Fruit fly (Drosophila melanogaster) whole organism, embryonic: Measurements from ENCODE around the gene CG7781.

Experiments
- ATbp ChIP-seq: fragments of 200-800 bp; sonication (Bioruptor generic); optimal IDR thresholded peaks from 2 replicates; lab custom pipeline; 2017; ENCODE audit warnings: missing biosample characterization, mild to moderate bottlenecking, missing genetic modification characterization, missing genetic modification reagents
- Bgb ChIP-seq: fragments of 200-800 bp; sonication (Bioruptor generic); IDR thresholded peaks from 2 replicates; pipeline ENCODE4 v1.3.6; 2022; ENCODE audit warnings: missing biosample characterization, missing genetic modification characterization; ENCODE audit not compliant: partially characterized antibody
- CG1233 ChIP-seq: fragments of 200-800 bp; sonication (Bioruptor generic); optimal IDR thresholded peaks from 4 replicates; lab custom pipeline; 2018; ENCODE audit warnings: missing biosample characterization, mild to moderate bottlenecking, missing genetic modification characterization
- CG13424 ChIP-seq: fragments of 200-800 bp; sonication (Bioruptor generic); optimal IDR thresholded peaks from 2 replicates; lab custom pipeline; 2019; ENCODE audit warnings: missing biosample characterization, mild to moderate bottlenecking, missing genetic modification characterization, moderate library complexity
- CG14014 ChIP-seq: fragments of 200-800 bp; sonication (Bioruptor generic); IDR thresholded peaks from 2 replicates; pipeline ENCODE4 v1.3.6; 2022; ENCODE audit warnings: missing biosample characterization, missing genetic modification characterization
- CG14965 ChIP-seq: fragments of 200-800 bp; sonication (Bioruptor generic); optimal IDR thresholded peaks from 2 replicates; lab custom pipeline; 2016; ENCODE audit warnings: missing biosample characterization, missing genetic modification characterization, borderline replicate concordance
- CG15601 ChIP-seq: fragments of 200-800 bp; sonication (Bioruptor generic); optimal IDR thresholded peaks from 3 replicates; lab custom pipeline; 2019; ENCODE audit warnings: missing biosample characterization, mild to moderate bottlenecking, missing genetic modification characterization, moderate library complexity
- CG17385 ChIP-seq: fragments of 200-800 bp; sonication (Bioruptor generic); optimal IDR thresholded peaks from 3 replicates; lab custom pipeline; 2018; ENCODE audit warnings: missing biosample characterization, mild to moderate bottlenecking, missing genetic modification characterization
- CG2202 ChIP-seq: fragments of 200-800 bp; sonication (Bioruptor generic); optimal IDR thresholded peaks from 2 replicates; lab custom pipeline; 2018; ENCODE audit warnings: missing biosample characterization, mild to moderate bottlenecking, missing genetic modification characterization
- CG33557 ChIP-seq: fragments of 200-800 bp; sonication (Bioruptor generic); optimal IDR thresholded peaks from 2 replicates; lab custom pipeline; 2019; ENCODE audit warnings: missing biosample characterization, mild to moderate bottlenecking, missing genetic modification characterization, moderate library complexity
- CG4404 ChIP-seq: fragments of 200-800 bp; sonication (Bioruptor generic); IDR thresholded peaks from 2 replicates; pipeline ENCODE4 v1.3.6; 2022; ENCODE audit warnings: missing biosample characterization, missing genetic modification characterization
- CG4617 ChIP-seq: fragments of 200-800 bp; sonication (Bioruptor generic); optimal IDR thresholded peaks from 3 replicates; lab custom pipeline; 2016; ENCODE audit warnings: missing biosample characterization, missing genetic modification characterization, borderline replicate concordance
- CG4707 ChIP-seq: fragments of 200-800 bp; sonication (Bioruptor generic); optimal IDR thresholded peaks from 2 replicates; lab custom pipeline; 2018; ENCODE audit warnings: missing biosample characterization, mild to moderate bottlenecking, missing genetic modification characterization, moderate library complexity
- CG6254 ChIP-seq: fragments of 200-800 bp; sonication (Bioruptor generic); optimal IDR thresholded peaks from 3 replicates; lab custom pipeline; 2017; ENCODE audit warnings: mild to moderate bottlenecking, missing biosample characterization, missing genetic modification reagents, missing genetic modification characterization
- CG7372 ChIP-seq: fragments of 200-800 bp; sonication (Bioruptor generic); IDR thresholded peaks from 2 replicates; pipeline ENCODE4 v1.3.6; 2022; ENCODE audit warnings: missing biosample characterization, missing genetic modification characterization
- CG8359 ChIP-seq: fragments of 200-800 bp; sonication (Bioruptor generic); optimal IDR thresholded peaks from 2 replicates; lab custom pipeline; 2017; ENCODE audit warnings: missing biosample characterization, mild to moderate bottlenecking, missing genetic modification characterization, borderline replicate concordance
- CG8765 ChIP-seq: fragments of 200-800 bp; sonication (Bioruptor generic); IDR thresholded peaks from 2 replicates; pipeline ENCODE4 v1.3.6; 2022; ENCODE audit warnings: missing biosample characterization, missing genetic modification characterization
- CG9437 ChIP-seq: fragments of 200-800 bp; sonication (Bioruptor generic); optimal IDR thresholded peaks from 2 replicates; lab custom pipeline; 2018; ENCODE audit warnings: missing biosample characterization, mild to moderate bottlenecking, missing genetic modification characterization
- CrebB ChIP-seq: fragments of 200-800 bp; sonication (Bioruptor generic); optimal IDR thresholded peaks from 3 replicates; lab custom pipeline; 2018; ENCODE audit warnings: missing biosample characterization, mild to moderate bottlenecking, missing genetic modification characterization
- Dbx ChIP-seq: fragments of 200-800 bp; sonication (Bioruptor generic); IDR thresholded peaks from 3 replicates; pipeline ENCODE4 v1.3.6; 2022; ENCODE audit warnings: missing biosample characterization, missing genetic modification characterization
- Dp ChIP-seq: fragments of 200-800 bp; sonication (Bioruptor generic); optimal IDR thresholded peaks from 2 replicates; lab custom pipeline; 2018; ENCODE audit warnings: missing biosample characterization, mild to moderate bottlenecking, missing genetic modification characterization, moderate library complexity
- E2f1 ChIP-seq: fragments of 200-800 bp; sonication (Bioruptor generic); IDR thresholded peaks from 2 replicates; pipeline ENCODE4 v1.3.6; 2022; ENCODE audit warnings: missing biosample characterization, missing genetic modification characterization
- H15 ChIP-seq: fragments of 200-800 bp; sonication (Bioruptor generic); IDR thresholded peaks from 3 replicates; pipeline ENCODE4 v1.3.6; 2022; ENCODE audit warnings: missing biosample characterization, missing genetic modification characterization
- HmgZ ChIP-seq: fragments of 200-800 bp; sonication (Bioruptor generic); optimal IDR thresholded peaks from 2 replicates; lab custom pipeline; 2018; ENCODE audit warnings: missing biosample characterization, mild to moderate bottlenecking, missing genetic modification characterization
- Hr3 ChIP-seq: fragments of 200-800 bp; sonication (Bioruptor generic); optimal IDR thresholded peaks from 3 replicates; lab custom pipeline; 2016; ENCODE audit warnings: missing biosample characterization, missing genetic modification characterization
- Ptx1 ChIP-seq: fragments of 200-800 bp; sonication (Bioruptor generic); IDR thresholded peaks from 2 replicates; pipeline ENCODE4 v1.3.6; 2022; ENCODE audit warnings: missing biosample characterization, missing genetic modification characterization
- Rfx ChIP-seq: fragments of 200-800 bp; sonication (Bioruptor generic); IDR thresholded peaks from 2 replicates; pipeline ENCODE4 v1.3.6; 2022; ENCODE audit warnings: missing biosample characterization, missing genetic modification characterization
- Sin3A ChIP-seq: fragments of >200 bp; optimal IDR thresholded peaks from 2 replicates; lab custom pipeline; 2018
- Trl ChIP-seq, 3 experiments: fragments of >200 bp in 2 of 3; fragments of 200-800 bp in 1 of 3; sonication (Bioruptor generic) in 1 of 3; optimal IDR thresholded peaks; 2 replicates in 1 of 3; 3 replicates in 2 of 3; lab custom pipeline; 2016 to 2017; ENCODE audit warnings: missing biosample characterization in 1 of 3, missing genetic modification characterization in 1 of 3
- abd-A ChIP-seq: fragments of 200-800 bp; sonication (Bioruptor generic); optimal IDR thresholded peaks from 3 replicates; lab custom pipeline; 2019; ENCODE audit warnings: missing biosample characterization, mild to moderate bottlenecking, missing genetic modification characterization, moderate library complexity
- ara ChIP-seq: fragments of 200-800 bp; sonication (Bioruptor generic); IDR thresholded peaks from 2 replicates; pipeline ENCODE4 v1.3.6; 2022; ENCODE audit warnings: missing biosample characterization, missing genetic modification characterization
- ash1 ChIP-seq: fragments of 200-800 bp; sonication (Bioruptor generic); optimal IDR thresholded peaks from 2 replicates; lab custom pipeline; 2018; ENCODE audit warnings: missing biosample characterization, mild to moderate bottlenecking, missing genetic modification characterization
- bowl ChIP-seq: fragments of 200-800 bp; sonication (Bioruptor generic); IDR thresholded peaks from 2 replicates; pipeline ENCODE4 v1.3.6; 2022; ENCODE audit warnings: missing biosample characterization, missing genetic modification characterization
- ci ChIP-seq: fragments of 200-800 bp; sonication (Bioruptor generic); IDR thresholded peaks from 3 replicates; pipeline ENCODE4 v1.3.6; 2022; ENCODE audit warnings: missing biosample characterization, missing genetic modification characterization
- crp ChIP-seq, 2 experiments: fragments of 200-800 bp; sonication (Bioruptor generic); optimal IDR thresholded peaks; 2 replicates in 1 of 2; 3 replicates in 1 of 2; lab custom pipeline; 2017; ENCODE audit warnings: missing biosample characterization in 2 of 2, missing genetic modification characterization in 2 of 2, mild to moderate bottlenecking in 1 of 2, moderate library complexity in 1 of 2
- dysf ChIP-seq: fragments of 200-800 bp; sonication (Bioruptor generic); IDR thresholded peaks from 3 replicates; pipeline ENCODE4 v1.3.6; 2022; ENCODE audit warnings: missing biosample characterization, missing genetic modification characterization
- fu2 ChIP-seq: fragments of 200-800 bp; sonication (Bioruptor generic); optimal IDR thresholded peaks from 2 replicates; lab custom pipeline; 2016; ENCODE audit warnings: missing biosample characterization, missing genetic modification characterization
- gsb-n ChIP-seq: fragments of 200-800 bp; sonication (Bioruptor generic); optimal IDR thresholded peaks from 3 replicates; lab custom pipeline; 2018; ENCODE audit warnings: missing biosample characterization, mild to moderate bottlenecking, missing genetic modification characterization
- ham ChIP-seq: fragments of 200-800 bp; sonication (Bioruptor generic); IDR thresholded peaks from 2 replicates; pipeline ENCODE4 v1.3.6; 2022; ENCODE audit warnings: missing biosample characterization, missing genetic modification characterization
- jumu ChIP-seq: fragments of 200-800 bp; sonication (Bioruptor generic); optimal IDR thresholded peaks from 3 replicates; lab custom pipeline; 2016; ENCODE audit warnings: missing biosample characterization, missing genetic modification characterization
- lilli ChIP-seq: fragments of 200-800 bp; sonication (Bioruptor generic); optimal IDR thresholded peaks from 3 replicates; lab custom pipeline; 2016; ENCODE audit warnings: missing biosample characterization, missing genetic modification characterization
- nmo ChIP-seq: fragments of 200-800 bp; sonication (Bioruptor generic); optimal IDR thresholded peaks from 2 replicates; lab custom pipeline; 2018; ENCODE audit warnings: missing biosample characterization, mild to moderate bottlenecking, missing genetic modification characterization, moderate library complexity
- onecut ChIP-seq: fragments of 200-800 bp; sonication (Bioruptor generic); IDR thresholded peaks from 2 replicates; pipeline ENCODE4 v1.3.6; 2022; ENCODE audit warnings: missing biosample characterization, missing genetic modification characterization
- pho ChIP-seq: fragments of 200-800 bp; sonication (Bioruptor generic); optimal IDR thresholded peaks from 2 replicates; lab custom pipeline; 2016; ENCODE audit warnings: missing biosample characterization, missing genetic modification characterization
- phol ChIP-seq: fragments of 200-800 bp; sonication (Bioruptor generic); optimal IDR thresholded peaks from 3 replicates; lab custom pipeline; 2018; ENCODE audit warnings: missing biosample characterization, mild to moderate bottlenecking, missing genetic modification characterization, moderate library complexity
- ranshi ChIP-seq: fragments of 200-800 bp; sonication (Bioruptor generic); IDR thresholded peaks from 2 replicates; pipeline ENCODE4 v1.3.6; 2022; ENCODE audit warnings: missing biosample characterization, missing genetic modification characterization
- row ChIP-seq: fragments of 200-800 bp; sonication (Bioruptor generic); IDR thresholded peaks from 3 replicates; pipeline ENCODE4 v1.3.6; 2022; ENCODE audit warnings: missing biosample characterization, missing genetic modification characterization
- salm ChIP-seq: fragments of 200-800 bp; sonication (Bioruptor generic); optimal IDR thresholded peaks from 2 replicates; lab custom pipeline; 2018; ENCODE audit warnings: missing biosample characterization, mild to moderate bottlenecking, missing genetic modification characterization
- tgo ChIP-seq: fragments of 200-800 bp; sonication (Bioruptor generic); IDR thresholded peaks from 3 replicates; pipeline ENCODE4 v1.3.6; 2022; ENCODE audit warnings: missing biosample characterization, missing genetic modification characterization

The CG7781 gene

DNA sequence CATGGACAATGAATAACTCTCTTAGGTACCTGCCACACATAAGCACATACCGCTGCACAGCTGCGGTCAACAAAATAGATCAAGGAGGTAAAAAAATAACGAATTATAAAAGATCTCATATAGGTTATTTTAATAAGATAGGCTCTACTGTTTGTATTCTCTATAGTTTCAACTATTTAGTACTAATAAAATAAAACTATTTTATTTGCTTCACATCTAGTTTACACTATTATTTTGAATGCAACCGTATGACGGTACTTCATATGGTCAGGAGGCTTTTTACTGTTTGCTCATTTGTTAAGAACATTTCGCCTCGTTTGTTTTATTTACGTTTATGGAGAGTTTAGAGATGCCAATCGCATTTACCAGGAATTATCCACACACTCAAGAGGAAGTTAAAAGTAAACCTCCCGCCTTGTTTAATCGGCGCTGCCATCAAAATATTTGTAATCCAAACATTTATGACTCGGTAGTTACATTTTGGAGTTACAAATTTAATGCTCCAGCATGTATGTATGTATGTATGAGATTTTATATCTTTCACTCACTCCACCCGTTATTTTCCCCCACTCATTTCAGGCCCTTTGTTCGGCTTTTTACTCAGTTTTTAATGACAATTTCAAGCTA is 50.1 kb downstream of the CG7781 start (continued):
- no peak; the same call in 1 of the 2 replicates for TF ChIP-seq CG8765 (GFP tag; lab: Robert Waterston, UW)
- no peak for TF ChIP-seq Bgb (GFP tag; lab: Robert Waterston, UW)
- TF ChIP-seq CG14014 (GFP tag; lab: Robert Waterston, UW), result peak; percentile 36; the same call in 1 of the 2 replicates
- peak; percentile 47 for TF ChIP-seq onecut (GFP tag; lab: Robert Waterston, UW)
- TF ChIP-seq CG4404 (GFP tag; lab: Robert Waterston, UW), result peak; percentile 68
- peak; percentile 63 for TF ChIP-seq CG17385 (GFP tag; lab: Kevin White, UChicago)
- TF ChIP-seq Trl (optimal IDR thresholded peaks at IDR 0.05; lab: Kevin White, UChicago), result no peak
- no peak for TF ChIP-seq Trl (GFP tag; optimal IDR thresholded peaks at IDR 0.05; lab: Kevin White, UChicago)
- no peak for TF ChIP-seq HmgZ (tag; lab: Kevin White, UChicago)
- TF ChIP-seq CG4707 (GFP tag; lab: Kevin White, UChicago), result peak; percentile 12
- TF ChIP-seq nmo (GFP tag; lab: Kevin White, UChicago), result peak; percentile 84
- peak; percentile 68 for TF ChIP-seq CG6254 (GFP tag; lab: Kevin White, UChicago)
- TF ChIP-seq CrebB (tag; lab: Kevin White, UChicago), result no peak
- peak; percentile 31 for TF ChIP-seq lilli (GFP tag; lab: Kevin White, UChicago)
- no peak for TF ChIP-seq bowl
- TF ChIP-seq Rfx (GFP tag; lab: Robert Waterston, UW), result peak; percentile 22; the same call in 1 of the 2 replicates
- TF ChIP-seq CG2202 (tag; lab: Kevin White, UChicago), result peak; percentile 36
- peak; percentile 78 for TF ChIP-seq phol
- peak; percentile 37; the same call in 1 of the 2 replicates for TF ChIP-seq E2f1
- TF ChIP-seq jumu, result no peak
- TF ChIP-seq row, result peak; percentile 78
- peak; percentile 85 for TF ChIP-seq ci (GFP tag; lab: Robert Waterston, UW)
- TF ChIP-seq ash1 (GFP tag; lab: Kevin White, UChicago), result no peak
- peak; percentile 7 for TF ChIP-seq pho (GFP tag; lab: Kevin White, UChicago)
- TF ChIP-seq CG14965 (GFP tag; lab: Kevin White, UChicago), result no peak
- peak; percentile 84 for TF ChIP-seq gsb-n (tag; lab: Kevin White, UChicago)
- peak; percentile 58 for TF ChIP-seq CG15601
- no peak for TF ChIP-seq crp (GFP tag; optimal IDR thresholded peaks at IDR 0.05; lab: Kevin White, UChicago)
- TF ChIP-seq Sin3A (lab: Kevin White, UChicago), result no peak
- TF ChIP-seq CG33557, result peak; percentile 64
- peak; percentile 49 for TF ChIP-seq CG9437 (GFP tag; lab: Kevin White, UChicago)
- peak; percentile 64 for TF ChIP-seq CG13424 (tag; lab: Kevin White, UChicago)
- TF ChIP-seq Ptx1 (GFP tag; lab: Robert Waterston, UW), result peak; percentile 48
- TF ChIP-seq abd-A (tag; lab: Kevin White, UChicago), result no peak
- TF ChIP-seq Hr3, result peak; percentile 44
- TF ChIP-seq H15, result 0 out of 3 replicates have a peak, but pooled peaks have one; percentile 49
- no peak for TF ChIP-seq CG4617
- peak; percentile 61; the same call in 1 of the 2 replicates for TF ChIP-seq ara (GFP tag; lab: Robert Waterston, UW)
- TF ChIP-seq CG8359 (GFP tag; lab: Kevin White, UChicago), result peak; percentile 46
- peak; percentile 63 for TF ChIP-seq CG1233 (GFP tag; lab: Kevin White, UChicago)
- TF ChIP-seq fu2 (GFP tag; lab: Kevin White, UChicago), result no peak
- TF ChIP-seq dysf (GFP tag; lab: Robert Waterston, UW), result peak; percentile 70
- peak; percentile 16; the same call in 1 of the 2 replicates for TF ChIP-seq CG7372 (GFP tag; lab: Robert Waterston, UW)
- peak; percentile 55; the same call in 2 of the 3 replicates for TF ChIP-seq tgo (GFP tag; lab: Robert Waterston, UW)
- TF ChIP-seq Dp (GFP tag; lab: Kevin White, UChicago), result no peak
- peak; percentile 53; the same call in 1 of the 2 replicates for TF ChIP-seq ranshi (GFP tag; lab: Robert Waterston, UW)
- TF ChIP-seq ham (GFP tag; lab: Robert Waterston, UW), result no peak
- no peak for TF ChIP-seq Dbx (GFP tag; lab: Robert Waterston, UW)
- peak; percentile 37 for TF ChIP-seq salm (tag; lab: Kevin White, UChicago)
- peak; percentile 42 for TF ChIP-seq ATbp (GFP tag; lab: Kevin White, UChicago)
